Fruit fly (Drosophila melanogaster) whole organism, adult: Measurements from ENCODE around the gene ast.

Experiments used
- CG11617 ChIP-seq: fragments of 200-800 bp; sonication (Bioruptor generic); optimal IDR thresholded peaks from 2 replicates; lab custom pipeline; 2017; ENCODE audit warnings: mild to moderate bottlenecking, missing biosample characterization, missing genetic modification reagents, missing genetic modification characterization
- CG12768 ChIP-seq: fragments of 200-800 bp; sonication (Bioruptor generic); optimal IDR thresholded peaks from 2 replicates; lab custom pipeline; 2017; ENCODE audit warnings: missing biosample characterization, missing genetic modification characterization, mild to moderate bottlenecking, moderate library complexity, missing genetic modification reagents
- CG14711 ChIP-seq: fragments of 200-800 bp; sonication (Bioruptor generic); optimal IDR thresholded peaks from 2 replicates; lab custom pipeline; 2018; ENCODE audit warnings: missing biosample characterization, mild to moderate bottlenecking, missing genetic modification characterization, moderate library complexity
- CG1620 ChIP-seq: fragments of 200-800 bp; sonication (Bioruptor generic); optimal IDR thresholded peaks from 2 replicates; lab custom pipeline; 2016; ENCODE audit warnings: missing biosample characterization, missing genetic modification characterization
- CG33017 ChIP-seq: fragments of 200-800 bp; sonication (Bioruptor generic); optimal IDR thresholded peaks from 2 replicates; lab custom pipeline; 2018; ENCODE audit warnings: missing biosample characterization, mild to moderate bottlenecking, missing genetic modification characterization, moderate library complexity
- CG5204 ChIP-seq: fragments of 200-800 bp; sonication (Bioruptor generic); optimal IDR thresholded peaks from 2 replicates; lab custom pipeline; 2016; ENCODE audit warnings: missing biosample characterization, missing genetic modification characterization
- CG7045 ChIP-seq: fragments of 200-800 bp; sonication (Bioruptor generic); optimal IDR thresholded peaks from 2 replicates; lab custom pipeline; 2017; ENCODE audit warnings: missing biosample characterization, mild to moderate bottlenecking, missing genetic modification characterization
- CG7101 ChIP-seq: fragments of 200-800 bp; sonication (Bioruptor generic); optimal IDR thresholded peaks from 2 replicates; lab custom pipeline; 2018; ENCODE audit warnings: missing biosample characterization, mild to moderate bottlenecking, missing genetic modification characterization, moderate library complexity
- Clk ChIP-seq: fragments of 200-800 bp; sonication (Bioruptor generic); optimal IDR thresholded peaks from 2 replicates; lab custom pipeline; 2017; ENCODE audit warnings: missing biosample characterization, missing genetic modification characterization
- Crg-1 ChIP-seq: fragments of 200-800 bp; sonication (Bioruptor generic); optimal IDR thresholded peaks from 2 replicates; lab custom pipeline; 2016; ENCODE audit warnings: missing biosample characterization, missing genetic modification characterization
- Hr96 ChIP-seq: fragments of 200-800 bp; sonication (Bioruptor generic); optimal IDR thresholded peaks from 2 replicates; lab custom pipeline; 2016; ENCODE audit warnings: missing biosample characterization, missing genetic modification characterization
- Mnt ChIP-seq: fragments of 200-800 bp; sonication (Bioruptor generic); optimal IDR thresholded peaks from 2 replicates; lab custom pipeline; 2016; ENCODE audit warnings: missing biosample characterization, mild to moderate bottlenecking, missing genetic modification characterization
- bab1 ChIP-seq: fragments of 200-800 bp; sonication (Bioruptor generic); optimal IDR thresholded peaks from 3 replicates; lab custom pipeline; 2019; ENCODE audit warnings: missing biosample characterization, mild to moderate bottlenecking, missing genetic modification characterization, moderate library complexity
- cic ChIP-seq: fragments of 200-800 bp; sonication (Bioruptor generic); optimal IDR thresholded peaks from 2 replicates; lab custom pipeline; 2017; ENCODE audit warnings: missing biosample characterization, mild to moderate bottlenecking, missing genetic modification characterization, moderate library complexity
- cnc ChIP-seq, 2 experiments: fragments of >200 bp; optimal IDR thresholded peaks; 2 replicates each; lab custom pipeline; 2017
- kay ChIP-seq: fragments of 200-800 bp; sonication (Bioruptor generic); peaks from one replicate; lab custom pipeline; 2016; ENCODE audit warnings: missing biosample characterization, missing genetic modification characterization, borderline replicate concordance
- ovo ChIP-seq: fragments of 200-800 bp; sonication (Bioruptor generic); optimal IDR thresholded peaks from 2 replicates; lab custom pipeline; 2016; ENCODE audit warnings: missing biosample characterization, missing genetic modification characterization
- pad ChIP-seq: fragments of 200-800 bp; sonication (Bioruptor generic); optimal IDR thresholded peaks from 3 replicates; lab custom pipeline; 2017; ENCODE audit warnings: missing biosample characterization, missing genetic modification characterization, mild to moderate bottlenecking, moderate library complexity, missing genetic modification reagents
- tj ChIP-seq: fragments of 200-800 bp; sonication (Bioruptor generic); optimal IDR thresholded peaks from 3 replicates; lab custom pipeline; 2017; ENCODE audit warnings: missing biosample characterization, mild to moderate bottlenecking, missing genetic modification characterization, moderate library complexity
- toe ChIP-seq: fragments of 200-800 bp; sonication (Bioruptor generic); optimal IDR thresholded peaks from 2 replicates; lab custom pipeline; 2016; ENCODE audit warnings: missing biosample characterization, missing genetic modification characterization

ast gene

dm6 chr2L:1118880-1119809 lies 41.4 kb downstream of the ast start:
- TF ChIP-seq bab1 (GFP tag; lab: Kevin White, UChicago) (peak; percentile 49), pad (GFP tag; lab: Kevin White, UChicago) (peak; percentile 52), CG7045 (GFP tag; lab: Kevin White, UChicago) (peak; percentile 45), ovo (GFP tag; lab: Kevin White, UChicago) (peak; percentile 93), CG33017 (tag; lab: Kevin White, UChicago) (peak; percentile 70), Clk (no peak), cic (GFP tag; lab: Kevin White, UChicago) (peak; percentile 78), CG12768 (peak; percentile 94), CG5204 (GFP tag; lab: Kevin White, UChicago) (peak; percentile 77), toe (GFP tag; lab: Kevin White, UChicago) (peak; percentile 64), kay (GFP tag; lab: Kevin White, UChicago) (peak; percentile 97), CG1620 (peak; percentile 64), CG11617 (GFP tag; lab: Kevin White, UChicago) (peak; percentile 79), Hr96 (peak; percentile 57), tj (GFP tag; lab: Kevin White, UChicago) (peak; percentile 63), CG14711 (tag; lab: Kevin White, UChicago) (peak; percentile 59), Mnt (GFP tag; lab: Kevin White, UChicago) (peak; percentile 66), cnc (optimal IDR thresholded peaks at IDR 0.05; lab: Kevin White, UChicago) (no peak), CG7101 (tag; lab: Kevin White, UChicago) (peak; percentile 71), Crg-1 (GFP tag; lab: Kevin White, UChicago) (peak; percentile 49)

- TF ChIP-seq tj (GFP tag; lab: Kevin White, UChicago) (peak; percentile 100), CG11617 (GFP tag; lab: Kevin White, UChicago) (no peak), Crg-1 (GFP tag; lab: Kevin White, UChicago) (no peak), CG12768 (no peak), Mnt (GFP tag; lab: Kevin White, UChicago) (peak; percentile 20), toe (GFP tag; lab: Kevin White, UChicago) (no peak), CG5204 (GFP tag; lab: Kevin White, UChicago) (no peak), cic (GFP tag; lab: Kevin White, UChicago) (peak; percentile 51)
Observed at dm6 chr2L:1120206-1120902, 42.6 kb downstream of the ast start.

DNA sequence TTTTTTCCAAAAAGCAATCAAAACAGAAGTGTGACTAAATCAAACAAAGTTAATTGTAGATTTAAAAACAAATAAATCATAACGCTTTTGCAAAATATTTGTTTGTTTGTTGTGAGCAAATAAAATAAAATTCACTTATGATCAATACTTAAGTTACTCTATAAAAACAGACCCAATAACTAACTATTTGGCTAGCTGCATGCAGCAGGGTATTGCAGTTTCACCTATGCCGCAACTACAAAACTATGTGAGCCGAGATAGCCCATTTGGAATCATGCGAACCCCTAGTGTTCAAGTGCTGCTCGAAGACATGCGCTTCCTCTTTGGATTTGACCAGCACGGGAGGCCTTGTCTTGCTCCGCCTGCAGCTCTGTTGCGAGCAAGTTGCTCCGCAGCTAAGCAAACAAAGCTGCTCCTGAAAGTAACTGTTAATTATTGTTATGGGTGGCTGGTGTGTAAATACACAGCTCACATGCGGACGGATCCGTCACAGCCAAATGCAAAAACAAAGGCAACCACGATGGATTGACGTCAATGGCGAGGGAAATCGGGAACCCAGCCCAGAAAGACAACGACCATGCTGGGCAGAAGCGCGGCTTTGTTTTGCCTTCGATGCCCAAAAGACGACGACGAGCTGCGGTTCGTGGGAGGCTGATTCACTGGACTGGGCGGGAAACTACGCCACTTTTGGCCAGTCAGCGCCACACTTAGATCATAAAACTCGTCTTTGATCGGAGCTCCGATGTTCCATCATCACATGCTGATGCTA lies 44.4 kb downstream of the ast start:
- no peak for TF ChIP-seq cic (GFP tag; lab: Kevin White, UChicago)
- TF ChIP-seq CG7101 (tag; lab: Kevin White, UChicago), result peak; percentile 2
- TF ChIP-seq Crg-1 (GFP tag; lab: Kevin White, UChicago), result peak; percentile 58
- peak; percentile 7 for TF ChIP-seq CG5204 (GFP tag; lab: Kevin White, UChicago)
- no peak for TF ChIP-seq CG11617 (GFP tag; lab: Kevin White, UChicago)
- TF ChIP-seq Hr96, result no peak
- no peak for TF ChIP-seq toe (GFP tag; lab: Kevin White, UChicago)
- no peak for TF ChIP-seq CG12768
- TF ChIP-seq Clk, result peak; percentile 2
- TF ChIP-seq pad (GFP tag; lab: Kevin White, UChicago), result no peak
- TF ChIP-seq bab1 (GFP tag; lab: Kevin White, UChicago), result no peak

- TF ChIP-seq pad (GFP tag; lab: Kevin White, UChicago) (no peak), Mnt (GFP tag; lab: Kevin White, UChicago) (no peak), kay (GFP tag; lab: Kevin White, UChicago) (no peak), bab1 (GFP tag; lab: Kevin White, UChicago) (no peak), ovo (GFP tag; lab: Kevin White, UChicago) (peak; percentile 45), Clk (no peak)
Observed at dm6 chr2L:1122711-1122960, 44.9 kb downstream of the ast start.

- TF ChIP-seq Clk (no peak), cic (GFP tag; lab: Kevin White, UChicago) (peak; percentile 70), pad (GFP tag; lab: Kevin White, UChicago) (peak; percentile 36), CG33017 (tag; lab: Kevin White, UChicago) (peak; percentile 30), CG14711 (tag; lab: Kevin White, UChicago) (peak; percentile 30), CG7101 (tag; lab: Kevin White, UChicago) (peak; percentile 76), toe (GFP tag; lab: Kevin White, UChicago) (peak; percentile 6), CG7045 (GFP tag; lab: Kevin White, UChicago) (peak; percentile 64), CG12768 (no peak), CG5204 (GFP tag; lab: Kevin White, UChicago) (no peak), ovo (GFP tag; lab: Kevin White, UChicago) (peak; percentile 67)
Observed at dm6 chr2L:1123078-1123818, 45.5 kb downstream of the ast start.
